Worm (Caenorhabditis elegans) whole organism, early embryonic: ENCODE measurements around the gene F23A7.1.

Experiments used
- ama-1 ChIP-seq: fragments of 150-350 bp; optimal IDR thresholded peaks from 2 replicates; lab custom pipeline; 2014
- ceh-13 ChIP-seq: fragments of 200-800 bp; sonication (Bioruptor generic); optimal IDR thresholded peaks from 2 replicates; lab custom pipeline; 2018; ENCODE audit warnings: mild to moderate bottlenecking, missing genetic modification characterization, missing compliant biosample characterization
- ceh-36 ChIP-seq: sonication (generic microtip); optimal IDR thresholded peaks from 2 replicates; lab custom pipeline; 2016; ENCODE audit warnings: missing genetic modification characterization, inconsistent platforms, missing compliant biosample characterization
- hmg-4 ChIP-seq: fragments of 200-800 bp; sonication (Bioruptor generic); optimal IDR thresholded peaks from 2 replicates; lab custom pipeline; 2018; ENCODE audit warnings: mild to moderate bottlenecking, missing genetic modification characterization, missing compliant biosample characterization
- pes-1 ChIP-seq: fragments of 200-800 bp; sonication (Bioruptor generic); IDR thresholded peaks from 2 replicates; pipeline ENCODE4 v1.3.6; 2022; ENCODE audit warnings: missing genetic modification reagents, missing genetic modification characterization, missing compliant biosample characterization
- sea-1 ChIP-seq: fragments of 200-800 bp; sonication (Bioruptor generic); conservative IDR thresholded peaks from 2 replicates; pipeline ENCODE4 v1.3.6; 2022; ENCODE audit warnings: missing genetic modification characterization, missing compliant biosample characterization
- tbx-37 ChIP-seq: fragments of 200-800 bp; sonication (Bioruptor generic); conservative IDR thresholded peaks from 2 replicates; pipeline ENCODE4 v1.3.6; 2022; ENCODE audit warnings: missing genetic modification reagents, missing genetic modification characterization, missing compliant biosample characterization
- tra-4 ChIP-seq: sonication (generic microtip); optimal IDR thresholded peaks from 2 replicates; lab custom pipeline; 2017; ENCODE audit warnings: missing genetic modification characterization, missing compliant biosample characterization

DNA sequence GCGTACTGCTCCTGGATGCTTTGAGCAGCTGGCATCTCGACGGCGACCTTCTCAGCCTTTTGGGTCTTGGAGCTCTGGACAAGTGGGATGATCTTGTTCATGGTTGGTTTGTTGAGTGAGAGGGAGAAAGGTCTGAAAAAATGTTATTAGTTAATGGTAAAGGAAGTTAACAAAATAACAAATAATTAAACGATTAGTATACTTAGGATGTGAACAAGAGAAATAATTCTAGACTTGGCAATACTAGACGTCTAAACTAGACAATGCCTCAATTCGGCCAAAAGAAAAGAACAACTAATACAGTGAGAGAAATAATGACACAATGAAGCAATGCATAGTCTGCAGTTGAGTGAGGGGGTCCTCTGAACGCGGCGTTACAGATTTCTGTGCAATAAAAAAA, 6.7 kb upstream of the F23A7.1 start, which contains the start of gene R11.4:
- TF ChIP-seq tra-4 (tag; lab: Kevin White, UChicago) (no peak), pes-1 (no peak), tbx-37 (no peak), ceh-13 (no peak), hmg-4 (GFP tag; lab: Kevin White, UChicago) (no peak), sea-1 (GFP tag; lab: Robert Waterston, UW) (no peak), ceh-36 (tag; lab: Kevin White, UChicago) (no peak), ama-1 (lab: Kevin White, UChicago) (no peak)
